Worm (Caenorhabditis elegans) whole organism, L1 larva: Measurements from ENCODE around the gene F34H10.5.

Experiments
- ceh-90 ChIP-seq: sonication (generic microtip); optimal IDR thresholded peaks from 2 replicates; lab custom pipeline; 2016; ENCODE audit warnings: missing genetic modification characterization, missing compliant biosample characterization
- ces-1 ChIP-seq: fragments of 150-350 bp; optimal IDR thresholded peaks from 2 replicates; lab custom pipeline; 2014; ENCODE audit warnings: missing biosample characterization, missing genetic modification reagents, missing genetic modification characterization
- isw-1 ChIP-seq: fragments of 200-800 bp; sonication (Bioruptor generic); IDR thresholded peaks from 2 replicates; pipeline ENCODE4 v1.3.6; 2022; ENCODE audit warnings: missing genetic modification characterization, missing compliant biosample characterization
- lin-15B ChIP-seq: fragments of 150-350 bp; sonication (generic microtip); optimal IDR thresholded peaks from 3 replicates; lab custom pipeline; 2014; ENCODE audit warnings: missing biosample characterization, missing genetic modification characterization
- lir-3 ChIP-seq: sonication (generic microtip); optimal IDR thresholded peaks from 2 replicates; lab custom pipeline; 2016; ENCODE audit warnings: mild to moderate bottlenecking, missing genetic modification characterization, moderate library complexity, missing compliant biosample characterization; ENCODE audit not compliant: poor library complexity
- mdl-1 ChIP-seq, 2 experiments: fragments of 150-350 bp; optimal IDR thresholded peaks; 2 replicates each; lab custom pipeline; 2014 to 2017; ENCODE audit warnings: missing biosample characterization in 2 of 2, missing genetic modification characterization in 2 of 2, inconsistent platforms in 1 of 2
- nhr-12 ChIP-seq: sonication (generic microtip); optimal IDR thresholded peaks from 2 replicates; lab custom pipeline; 2017; ENCODE audit warnings: missing biosample characterization, missing genetic modification characterization
- nhr-28 ChIP-seq: fragments of 150-350 bp; optimal IDR thresholded peaks from 2 replicates; lab custom pipeline; 2014; ENCODE audit warnings: missing biosample characterization, missing genetic modification characterization
- sptf-1 ChIP-seq: fragments of 150-350 bp; optimal IDR thresholded peaks from 2 replicates; lab custom pipeline; 2014; ENCODE audit warnings: missing biosample characterization, missing genetic modification characterization
- swsn-7 ChIP-seq: sonication (generic microtip); optimal IDR thresholded peaks from 2 replicates; lab custom pipeline; 2016; ENCODE audit warnings: missing genetic modification characterization, missing compliant biosample characterization
- unc-62 ChIP-seq: fragments of 150-350 bp; optimal IDR thresholded peaks from 2 replicates; lab custom pipeline; 2014; ENCODE audit warnings: missing biosample characterization, missing genetic modification reagents, missing genetic modification characterization
- ztf-4 ChIP-seq: fragments of 150-350 bp; optimal IDR thresholded peaks from 2 replicates; lab custom pipeline; 2014; ENCODE audit warnings: missing biosample characterization, missing genetic modification characterization

DNA sequence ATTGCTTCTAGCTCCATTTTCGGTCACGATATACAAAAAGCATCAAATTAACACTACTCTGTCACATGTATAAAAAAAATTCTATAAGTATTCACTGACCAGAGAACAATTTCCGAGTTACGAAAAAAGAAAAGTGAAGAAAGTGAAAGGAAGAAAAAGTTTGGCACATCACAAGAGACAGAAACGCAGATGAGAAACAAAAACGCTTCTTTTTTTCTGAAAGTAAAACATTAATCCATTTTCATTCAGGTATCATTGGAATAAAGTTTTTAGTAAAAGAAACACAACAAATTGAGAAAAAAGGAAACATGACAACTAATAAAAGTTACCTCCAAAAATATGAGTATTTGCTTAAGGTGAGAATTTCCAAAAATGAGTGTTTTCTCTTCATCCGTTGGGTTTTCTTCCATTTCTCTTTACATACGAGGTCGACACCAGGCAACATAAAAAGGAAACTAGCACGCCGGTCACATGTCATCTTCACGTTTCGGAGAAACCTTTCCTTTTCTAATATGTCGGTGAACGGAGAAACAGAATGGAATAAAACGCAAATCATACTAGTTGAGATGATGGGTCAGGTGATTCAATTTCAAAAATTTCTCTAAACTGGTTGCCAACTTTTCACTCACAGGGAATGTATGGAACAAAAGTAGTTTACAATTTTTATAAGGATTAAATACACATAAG lies 7.4 kb downstream of the F34H10.5 start:
- TF ChIP-seq ces-1 (GFP tag; lab: Kevin White, UChicago) (no peak), unc-62 (no peak), isw-1 (GFP tag; lab: Robert Waterston, UW) (no peak), sptf-1 (tag; lab: Kevin White, UChicago) (no peak), ztf-4 (tag; lab: Kevin White, UChicago) (no peak), ceh-90 (tag; lab: Kevin White, UChicago) (no peak), nhr-28 (tag; lab: Kevin White, UChicago) (no peak), nhr-12 (no peak), mdl-1 (tag; optimal IDR thresholded peaks at IDR 0.05; lab: Kevin White, UChicago) (peak in 1 of 2 experiments; percentile 69), lin-15B (no peak), swsn-7 (tag; lab: Kevin White, UChicago) (no peak), lir-3 (no peak)
